Worm (Caenorhabditis elegans) whole organism, L4 larva: ENCODE measurements around the gene C53B7.2.

ENCODE experiments used
- F10B5.3 ChIP-seq: sonication (generic microtip); optimal IDR thresholded peaks from 2 replicates; lab custom pipeline; 2016; ENCODE audit warnings: mild to moderate bottlenecking, missing genetic modification characterization, missing compliant biosample characterization
- F37D6.2 ChIP-seq: sonication (generic microtip); optimal IDR thresholded peaks from 2 replicates; lab custom pipeline; 2016; ENCODE audit warnings: mild to moderate bottlenecking, missing genetic modification characterization, missing compliant biosample characterization
- F49E8.2 ChIP-seq: sonication (generic microtip); optimal IDR thresholded peaks from 2 replicates; lab custom pipeline; 2016; ENCODE audit warnings: missing compliant biosample characterization, mild to moderate bottlenecking, missing genetic modification characterization, borderline replicate concordance
- Y105C5A.15 ChIP-seq: fragments of 200-800 bp; sonication (Bioruptor generic); IDR thresholded peaks from 2 replicates; pipeline ENCODE4 v1.3.6; 2022; ENCODE audit warnings: missing genetic modification characterization, missing compliant biosample characterization
- Y48G9A.11 ChIP-seq: fragments of 200-800 bp; sonication (Bioruptor generic); IDR thresholded peaks from 2 replicates; pipeline ENCODE4 v1.3.6; 2022; ENCODE audit warnings: missing genetic modification reagents, missing genetic modification characterization, missing compliant biosample characterization
- aha-1 ChIP-seq: fragments of 150-350 bp; peaks from one replicate; lab custom pipeline; 2014; ENCODE audit warnings: missing biosample characterization, missing genetic modification characterization
- aly-2 ChIP-seq: sonication (generic microtip); optimal IDR thresholded peaks from 2 replicates; lab custom pipeline; 2018; ENCODE audit warnings: missing biosample characterization, missing genetic modification characterization
- ceh-20 ChIP-seq: fragments of 200-800 bp; sonication (Bioruptor generic); IDR thresholded peaks from 2 replicates; pipeline ENCODE4 v1.3.6; 2022; ENCODE audit warnings: missing genetic modification reagents, missing genetic modification characterization, missing compliant biosample characterization
- ceh-62 ChIP-seq: sonication (generic microtip); optimal IDR thresholded peaks from 2 replicates; lab custom pipeline; 2017; ENCODE audit warnings: missing biosample characterization, missing genetic modification characterization
- ceh-82 ChIP-seq: sonication (generic microtip); optimal IDR thresholded peaks from 2 replicates; lab custom pipeline; 2017; ENCODE audit warnings: missing biosample characterization, missing genetic modification characterization
- daf-12 ChIP-seq: fragments of 150-350 bp; optimal IDR thresholded peaks from 2 replicates; lab custom pipeline; 2014; ENCODE audit warnings: missing biosample characterization, missing genetic modification reagents, missing genetic modification characterization
- daf-8 ChIP-seq: fragments of 200-800 bp; sonication (Bioruptor generic); IDR thresholded peaks from 2 replicates; pipeline ENCODE4 v1.3.6; 2022; ENCODE audit warnings: missing genetic modification characterization, missing compliant biosample characterization
- dmd-6 ChIP-seq: fragments of 200-800 bp; sonication (Bioruptor generic); IDR thresholded peaks from 2 replicates; pipeline ENCODE4 v1.3.6; 2022; ENCODE audit warnings: missing genetic modification reagents, missing genetic modification characterization, missing compliant biosample characterization
- dpl-1 ChIP-seq: fragments of 150-350 bp; optimal IDR thresholded peaks from 2 replicates; lab custom pipeline; 2014; ENCODE audit warnings: missing biosample characterization, missing genetic modification reagents, missing genetic modification characterization
- dve-1 ChIP-seq: sonication (generic microtip); optimal IDR thresholded peaks from 2 replicates; lab custom pipeline; 2017; ENCODE audit warnings: antibody characterized with exemption, mild to moderate bottlenecking, missing genetic modification characterization, missing compliant biosample characterization; ENCODE audit not compliant: insufficient read depth
- fos-1 ChIP-seq: fragments of 150-350 bp; optimal IDR thresholded peaks from 2 replicates; lab custom pipeline; 2014; ENCODE audit warnings: missing biosample characterization, missing genetic modification characterization
- hif-1 ChIP-seq, 2 experiments: sonication (generic microtip); optimal IDR thresholded peaks; 2 replicates each; lab custom pipeline; 2016 to 2017; ENCODE audit warnings: missing compliant biosample characterization in 2 of 2, missing genetic modification characterization in 2 of 2, missing genetic modification reagents in 2 of 2, missing genotype in 2 of 2, mild to moderate bottlenecking in 1 of 2
- hlh-11 ChIP-seq: fragments of 200-800 bp; sonication (Bioruptor generic); optimal IDR thresholded peaks from 2 replicates; lab custom pipeline; 2018; ENCODE audit warnings: mild to moderate bottlenecking, missing genetic modification characterization, missing compliant biosample characterization
- lin-1 ChIP-seq: fragments of 200-800 bp; sonication (Bioruptor generic); IDR thresholded peaks from 2 replicates; pipeline ENCODE4 v1.3.6; 2022; ENCODE audit warnings: missing genetic modification reagents, missing genetic modification characterization, missing compliant biosample characterization
- lin-13 ChIP-seq: fragments of 150-350 bp; optimal IDR thresholded peaks from 2 replicates; lab custom pipeline; 2014; ENCODE audit warnings: missing biosample characterization, missing genetic modification reagents, missing genetic modification characterization
- lin-15B ChIP-seq: fragments of 150-350 bp; sonication (generic microtip); optimal IDR thresholded peaks from 3 replicates; lab custom pipeline; 2014; ENCODE audit warnings: missing biosample characterization, missing genetic modification characterization
- lin-38 ChIP-seq: fragments of 200-800 bp; sonication (Bioruptor generic); IDR thresholded peaks from 2 replicates; pipeline ENCODE4 v1.3.6; 2022; ENCODE audit warnings: missing genetic modification reagents, missing genetic modification characterization, missing compliant biosample characterization
- lir-3 ChIP-seq: sonication (generic microtip); optimal IDR thresholded peaks from 2 replicates; lab custom pipeline; 2016; ENCODE audit warnings: mild to moderate bottlenecking, missing genetic modification characterization, missing compliant biosample characterization
- lsy-2 ChIP-seq, 2 experiments: fragments of 150-350 bp in 1 of 2; sonication (generic microtip) in 1 of 2; optimal IDR thresholded peaks; 2 replicates each; lab custom pipeline; 2014 to 2017; ENCODE audit warnings: missing biosample characterization in 2 of 2, missing genetic modification characterization in 2 of 2
- mdt-29 ChIP-seq: fragments of 200-800 bp; sonication (Bioruptor generic); IDR thresholded peaks from 2 replicates; pipeline ENCODE4 v1.3.6; 2022; ENCODE audit warnings: missing genetic modification reagents, missing genetic modification characterization, missing compliant biosample characterization
- mep-1 ChIP-seq: fragments of 150-350 bp; sonication (generic microtip); optimal IDR thresholded peaks from 3 replicates; lab custom pipeline; 2014; ENCODE audit warnings: missing biosample characterization, missing genetic modification characterization
- mes-2 ChIP-seq: sonication (generic microtip); optimal IDR thresholded peaks from 2 replicates; lab custom pipeline; 2016; ENCODE audit warnings: missing genotype, mild to moderate bottlenecking, missing genetic modification characterization, missing compliant biosample characterization; ENCODE audit not compliant: poor library complexity, severe bottlenecking
- nhr-10 ChIP-seq: fragments of 150-350 bp; optimal IDR thresholded peaks from 2 replicates; lab custom pipeline; 2014; ENCODE audit warnings: missing biosample characterization, missing genetic modification characterization
- nhr-237 ChIP-seq: sonication (generic microtip); optimal IDR thresholded peaks from 2 replicates; lab custom pipeline; 2017; ENCODE audit warnings: missing biosample characterization, missing genetic modification characterization
- nhr-25 ChIP-seq: sonication (generic microtip); optimal IDR thresholded peaks from 2 replicates; lab custom pipeline; 2017; ENCODE audit warnings: missing genetic modification characterization, mild to moderate bottlenecking, missing compliant biosample characterization, antibody characterized with exemption, moderate library complexity, borderline replicate concordance; ENCODE audit not compliant: insufficient read depth
- nhr-28 ChIP-seq: fragments of 150-350 bp; optimal IDR thresholded peaks from 2 replicates; lab custom pipeline; 2014; ENCODE audit warnings: missing biosample characterization, missing genetic modification characterization
- nhr-41 ChIP-seq: fragments of 200-800 bp; sonication (Bioruptor generic); IDR thresholded peaks from 2 replicates; pipeline ENCODE4 v1.3.6; 2022; ENCODE audit warnings: missing genetic modification reagents, missing genetic modification characterization, missing compliant biosample characterization
- nhr-6 ChIP-seq: fragments of 150-350 bp; optimal IDR thresholded peaks from 2 replicates; lab custom pipeline; 2014; ENCODE audit warnings: missing biosample characterization, missing genetic modification characterization
- nhr-77 ChIP-seq: fragments of 150-350 bp; optimal IDR thresholded peaks from 2 replicates; lab custom pipeline; 2014; ENCODE audit warnings: missing biosample characterization, missing genetic modification characterization
- php-3 ChIP-seq: fragments of 200-800 bp; sonication (Bioruptor generic); IDR thresholded peaks from 2 replicates; pipeline ENCODE4 v1.3.6; 2022; ENCODE audit warnings: missing genetic modification reagents, missing genetic modification characterization, missing compliant biosample characterization
- pqm-1 ChIP-seq: sonication (generic microtip); optimal IDR thresholded peaks from 2 replicates; lab custom pipeline; 2017; ENCODE audit warnings: missing biosample characterization, missing genetic modification characterization
- rbr-2 ChIP-seq: sonication (generic microtip); optimal IDR thresholded peaks from 2 replicates; lab custom pipeline; 2016; ENCODE audit warnings: missing genotype, missing genetic modification characterization, missing compliant biosample characterization
- set-16 ChIP-seq: fragments of 200-800 bp; sonication (Bioruptor generic); IDR thresholded peaks from 2 replicates; pipeline ENCODE4 v1.3.6; 2022; ENCODE audit warnings: missing genetic modification reagents, missing genetic modification characterization, missing compliant biosample characterization
- skn-1 ChIP-seq: fragments of 150-350 bp; optimal IDR thresholded peaks from 2 replicates; lab custom pipeline; 2014; ENCODE audit warnings: missing biosample characterization, missing genetic modification characterization
- spr-1 ChIP-seq: sonication (generic microtip); optimal IDR thresholded peaks from 2 replicates; lab custom pipeline; 2016; ENCODE audit warnings: mild to moderate bottlenecking, missing genetic modification characterization, missing compliant biosample characterization
- spr-3 ChIP-seq: fragments of 200-800 bp; sonication (Bioruptor generic); optimal IDR thresholded peaks from 2 replicates; lab custom pipeline; 2018; ENCODE audit warnings: mild to moderate bottlenecking, missing genetic modification characterization, missing compliant biosample characterization
- tag-97 ChIP-seq: fragments of 200-800 bp; sonication (Bioruptor generic); IDR thresholded peaks from 2 replicates; pipeline ENCODE4 v1.3.6; 2022; ENCODE audit warnings: missing genetic modification characterization, missing compliant biosample characterization
- unc-62 ChIP-seq, 3 experiments: fragments of 150-350 bp in 1 of 3; sonication (generic microtip); optimal IDR thresholded peaks in 2 of 3; peaks in 1 of 3; 1 replicate in 1 of 3; 2 replicates in 2 of 3; lab custom pipeline; 2014 to 2017; ENCODE audit warnings: missing biosample characterization in 3 of 3, missing genetic modification characterization in 3 of 3, missing genetic modification reagents in 3 of 3, missing genotype in 1 of 3
- zip-2 ChIP-seq: fragments of 150-350 bp; optimal IDR thresholded peaks from 2 replicates; lab custom pipeline; 2014; ENCODE audit warnings: missing biosample characterization, missing genetic modification characterization

C53B7.2 gene

DNA sequence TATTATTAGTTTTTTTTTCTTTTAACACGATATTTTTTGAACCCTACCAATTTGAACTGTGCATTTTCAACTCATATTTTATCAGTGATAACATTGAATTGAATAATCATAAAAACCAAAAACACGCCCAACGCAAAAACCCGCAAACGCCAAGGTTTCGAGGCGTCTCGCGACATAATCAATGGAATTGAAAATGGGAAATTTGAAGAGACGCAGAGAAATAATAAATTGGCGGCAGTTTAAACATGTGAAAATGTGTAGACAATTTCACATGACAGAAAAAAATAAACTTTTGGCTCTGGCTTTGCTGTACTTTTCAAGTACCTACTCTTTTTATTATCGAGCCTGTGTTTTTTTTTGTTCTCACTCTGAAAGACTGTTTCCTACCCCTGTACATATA lies 41.2 kb upstream of the C53B7.2 start (continued):
- no peak for TF ChIP-seq spr-3 (GFP tag; lab: Kevin White, UChicago)
- peak; percentile 91 for TF ChIP-seq dve-1 (tag; lab: Kevin White, UChicago)
- peak; percentile 68 for TF ChIP-seq mep-1 (tag; lab: Kevin White, UChicago)
- no peak for TF ChIP-seq rbr-2 (tag; lab: Kevin White, UChicago)
- TF ChIP-seq pqm-1 (tag; lab: Kevin White, UChicago): peak; percentile 74
- TF ChIP-seq lin-15B (tag; lab: Kevin White, UChicago): no peak
- no peak for TF ChIP-seq mdt-29
- no peak; the same call in 1 of the 2 replicates for TF ChIP-seq lin-38 (GFP tag; lab: Robert Waterston, UW)
- no peak for TF ChIP-seq zip-2 (tag; lab: Kevin White, UChicago)
- TF ChIP-seq ceh-20 (GFP tag; lab: Robert Waterston, UW): no peak
- TF ChIP-seq skn-1 (tag; lab: Kevin White, UChicago): no peak
- TF ChIP-seq lsy-2 (tag; optimal IDR thresholded peaks at IDR 0.05; lab: Kevin White, UChicago): peak in 1 of 2 experiments; percentile 60
- TF ChIP-seq Y48G9A.11 (GFP tag; lab: Robert Waterston, UW): no peak
- TF ChIP-seq daf-12 (tag; lab: Kevin White, UChicago): no peak
- no peak for TF ChIP-seq nhr-10 (tag; lab: Kevin White, UChicago)
- peak; percentile 84 for TF ChIP-seq dpl-1 (GFP tag; lab: Kevin White, UChicago)
- TF ChIP-seq daf-8: no peak
- TF ChIP-seq nhr-77: peak; percentile 59
- no peak for TF ChIP-seq nhr-41 (GFP tag; lab: Robert Waterston, UW)
- TF ChIP-seq lir-3 (tag; lab: Kevin White, UChicago): no peak
- peak; percentile 86 for TF ChIP-seq hlh-11 (tag; lab: Kevin White, UChicago)
- peak; percentile 27 for TF ChIP-seq nhr-6 (tag; lab: Kevin White, UChicago)
- TF ChIP-seq lin-1 (GFP tag; lab: Robert Waterston, UW): no peak
- TF ChIP-seq F37D6.2 (tag; lab: Kevin White, UChicago): no peak
- no peak for TF ChIP-seq spr-1
- TF ChIP-seq nhr-25 (tag; lab: Kevin White, UChicago): peak; percentile 20
- peak; percentile 47 for TF ChIP-seq mes-2 (tag; lab: Kevin White, UChicago)
- TF ChIP-seq set-16 (GFP tag; lab: Robert Waterston, UW): no peak
- peak; percentile 76 for TF ChIP-seq aha-1 (tag; lab: Kevin White, UChicago)
- TF ChIP-seq F49E8.2 (tag; lab: Kevin White, UChicago): no peak
- no peak for TF ChIP-seq nhr-237 (tag; lab: Kevin White, UChicago)
- TF ChIP-seq F10B5.3 (tag; lab: Kevin White, UChicago): no peak
- TF ChIP-seq ceh-82 (tag; lab: Kevin White, UChicago): no peak
- peak; percentile 83 for TF ChIP-seq dmd-6 (GFP tag; lab: Robert Waterston, UW)

DNA sequence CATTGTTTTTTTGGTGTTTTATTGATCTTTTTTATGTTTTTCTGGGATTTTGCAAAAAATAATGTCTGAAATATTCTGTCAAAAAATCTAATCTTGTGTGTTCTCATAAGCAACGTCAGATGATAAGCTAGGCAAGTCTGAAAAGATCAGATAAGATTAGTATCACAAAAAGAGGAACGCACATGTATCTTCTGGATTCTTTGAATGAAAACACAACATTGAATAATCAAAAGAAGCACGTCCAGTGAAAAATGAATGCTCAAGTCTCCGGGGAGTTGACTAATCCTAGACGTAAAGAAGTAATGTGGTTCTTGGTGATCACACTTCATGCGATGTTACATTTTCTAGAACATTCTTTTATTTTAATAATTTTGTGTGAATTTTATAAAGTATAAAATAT lies 40.6 kb upstream of the C53B7.2 start:
- TF ChIP-seq aly-2 (tag; lab: Kevin White, UChicago) (no peak), Y105C5A.15 (no peak), nhr-77 (no peak), F10B5.3 (tag; lab: Kevin White, UChicago) (no peak), tag-97 (GFP tag; lab: Robert Waterston, UW) (no peak), ceh-62 (no peak), fos-1 (tag; lab: Kevin White, UChicago) (no peak)

DNA sequence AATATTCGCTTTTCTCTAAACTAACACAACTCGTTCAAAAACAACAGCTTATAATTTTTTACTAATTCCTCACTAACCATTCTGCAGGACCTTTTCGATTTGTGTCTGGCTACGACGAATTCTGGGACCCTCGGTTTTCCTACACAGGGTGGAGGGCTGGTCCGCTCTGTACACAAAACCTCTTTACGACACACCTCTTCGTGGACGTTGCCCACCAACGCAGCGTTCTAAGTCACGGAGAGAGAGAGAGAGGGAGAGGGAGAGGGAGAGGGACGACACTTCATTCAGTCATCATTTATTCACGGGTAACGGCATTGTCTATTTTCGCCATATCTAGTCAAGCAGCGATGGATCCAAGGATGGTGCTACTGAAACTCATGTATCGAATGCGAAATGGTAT lies 39.6 kb upstream of the C53B7.2 start, which contains the start of gene atg-2:
Gene atg-2, plus strand, starts transcription at position 301 of the 400 bp plus-strand sequence.
- TF ChIP-seq unc-62 (GFP tag; optimal IDR thresholded peaks at IDR 0.05 in 1 of 2; lab: Kevin White, UChicago) (no peak), unc-62 (tag; optimal IDR thresholded peaks at IDR 0.05; lab: Kevin White, UChicago) (no peak), zip-2 (tag; lab: Kevin White, UChicago) (no peak), lin-1 (GFP tag; lab: Robert Waterston, UW) (no peak), nhr-10 (tag; lab: Kevin White, UChicago) (no peak), aha-1 (tag; lab: Kevin White, UChicago) (no peak), hif-1 (tag; optimal IDR thresholded peaks at IDR 0.05; lab: Kevin White, UChicago) (no peak), lin-13 (GFP tag; lab: Kevin White, UChicago) (no peak), nhr-28 (tag; lab: Kevin White, UChicago) (no peak), spr-1 (no peak), php-3 (GFP tag; lab: Robert Waterston, UW) (no peak)
